Worm (Caenorhabditis elegans): Measurements from ENCODE around the gene cee-1.

cee-1 gene

DNA sequence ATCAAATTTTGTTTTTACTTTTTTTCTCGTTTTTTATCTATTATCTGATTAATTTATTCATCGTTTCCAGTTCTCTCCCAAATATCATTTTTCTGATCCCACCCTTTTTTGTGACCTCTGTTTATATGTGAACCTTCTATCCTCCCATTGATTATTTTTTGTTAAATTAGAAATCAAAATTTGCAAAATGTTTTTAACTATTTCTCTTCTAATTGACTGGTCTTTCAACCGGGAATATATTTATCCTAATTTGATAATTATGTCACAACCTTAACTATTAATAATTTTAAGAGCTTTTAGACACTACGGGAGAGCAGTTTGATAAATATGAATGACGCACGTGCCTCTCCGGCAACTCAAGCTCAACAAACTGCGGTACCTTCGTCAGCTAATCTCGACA is 31.7 kb downstream of the cee-1 start, which contains the start of gene ntl-9:
ntl-9 (plus strand) TSS at position 301 of the 400 bp plus-strand sequence.
- TF ChIP-seq ztf-23 (GFP tag; IDR thresholded peaks at IDR 0.05) (no peak), flt-1 (GFP tag; IDR thresholded peaks at IDR 0.05) (no peak), klf-2 (GFP tag; conservative IDR thresholded peaks at IDR 0.05) (no peak), ztf-29 (GFP tag; IDR thresholded peaks at IDR 0.05) (no peak), med-1 (GFP tag; optimal IDR thresholded peaks at IDR 0.05; ENCODE audit: insufficient read depth) (no peak), ref-1 (GFP tag; conservative IDR thresholded peaks at IDR 0.05) (no peak), tab-1 (GFP tag; IDR thresholded peaks at IDR 0.05) (no peak), T22C8.4 (GFP tag; IDR thresholded peaks at IDR 0.05) (no peak), cog-1 (tag; optimal IDR thresholded peaks at IDR 0.05) (no peak)

DNA sequence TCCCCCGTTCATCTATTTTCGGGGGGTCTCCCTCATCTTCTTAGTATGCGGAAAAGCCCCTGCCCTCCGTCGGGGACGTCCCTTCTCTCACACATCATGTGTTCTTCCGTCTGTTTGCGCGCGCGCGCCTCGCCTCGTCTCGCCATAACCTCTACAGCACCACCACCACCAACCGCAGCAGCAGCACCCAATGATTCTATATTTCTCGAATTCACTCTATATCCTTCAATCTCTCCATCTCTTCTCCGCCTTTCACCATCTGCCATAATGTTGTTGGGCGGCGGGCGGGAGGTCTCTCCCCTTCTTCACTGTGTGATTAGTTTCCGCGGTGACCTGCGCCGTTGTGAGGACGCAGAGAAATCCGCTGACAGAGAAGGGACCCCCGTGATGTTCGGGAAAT is 34.9 kb downstream of the cee-1 start:
- TF ChIP-seq ref-1 (GFP tag; conservative IDR thresholded peaks at IDR 0.05) (0 out of 2 replicates have a peak, but pooled peaks have one; percentile 13), flt-1 (GFP tag; IDR thresholded peaks at IDR 0.05) (peak; percentile 73), cog-1 (tag; optimal IDR thresholded peaks at IDR 0.05) (peak; percentile 56), ztf-29 (GFP tag; IDR thresholded peaks at IDR 0.05) (peak; percentile 38; the same call in 1 of the 2 replicates), ztf-23 (GFP tag; IDR thresholded peaks at IDR 0.05) (peak; percentile 69; the same call in 1 of the 2 replicates), klf-2 (GFP tag; conservative IDR thresholded peaks at IDR 0.05) (no peak), tab-1 (GFP tag; IDR thresholded peaks at IDR 0.05) (0 out of 2 replicates have a peak, but pooled peaks have one; percentile 51), T22C8.4 (GFP tag; IDR thresholded peaks at IDR 0.05) (peak; percentile 12; the same call in 1 of the 2 replicates), med-1 (GFP tag; optimal IDR thresholded peaks at IDR 0.05; ENCODE audit: insufficient read depth) (no peak)

DNA sequence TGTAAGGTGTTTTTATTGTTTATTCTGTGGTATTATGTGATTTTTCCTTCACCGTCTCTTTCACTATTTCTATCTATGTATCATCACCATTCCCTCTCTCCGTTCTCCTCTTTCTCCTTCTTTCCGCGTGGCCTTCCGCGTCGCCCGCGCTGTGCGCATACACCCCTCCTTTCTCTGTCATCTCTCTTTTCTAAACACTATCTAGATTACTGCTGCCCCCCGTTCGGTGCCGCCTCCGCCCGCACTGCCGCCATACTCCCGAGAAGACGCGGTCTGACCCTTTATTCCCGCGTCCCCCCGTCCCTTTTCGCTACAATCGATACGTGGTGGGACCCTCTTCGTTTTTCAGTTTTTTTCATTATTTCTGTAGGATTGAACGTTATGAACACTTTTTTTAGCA is 36.1 kb downstream of the cee-1 start:
- TF ChIP-seq flt-1 (GFP tag; IDR thresholded peaks at IDR 0.05) (peak; percentile 66), ztf-23 (GFP tag; IDR thresholded peaks at IDR 0.05) (0 out of 2 replicates have a peak, but pooled peaks have one; percentile 45), cog-1 (tag; optimal IDR thresholded peaks at IDR 0.05) (no peak)

DNA sequence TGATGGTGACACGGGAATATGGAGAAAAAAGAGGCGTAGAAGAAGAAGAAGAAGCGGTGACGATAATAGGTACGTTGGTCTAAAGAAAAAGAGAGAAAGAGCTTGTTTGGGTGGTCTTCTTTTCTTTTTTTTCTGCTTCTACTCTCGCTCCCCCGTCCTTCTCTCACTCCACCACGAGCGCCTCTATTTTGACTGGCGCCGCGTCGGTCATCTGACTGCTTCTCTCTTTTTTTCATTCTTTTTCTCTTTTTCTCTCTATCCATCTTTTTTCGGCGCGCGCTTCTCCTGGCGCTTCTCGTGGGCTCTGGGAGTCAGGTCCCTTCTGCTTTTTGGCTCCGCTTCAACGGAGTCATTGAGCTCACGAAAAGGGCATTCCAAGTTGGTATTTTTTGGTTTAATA is 37.8 kb downstream of the cee-1 start:
- no peak for TF ChIP-seq ztf-29 (GFP tag; IDR thresholded peaks at IDR 0.05)
- TF ChIP-seq cog-1 (tag; optimal IDR thresholded peaks at IDR 0.05) = no peak
- TF ChIP-seq flt-1 (GFP tag; IDR thresholded peaks at IDR 0.05) = no peak
- TF ChIP-seq ref-1 (GFP tag; conservative IDR thresholded peaks at IDR 0.05) = no peak
- no peak for TF ChIP-seq ztf-23 (GFP tag; IDR thresholded peaks at IDR 0.05)
- TF ChIP-seq T22C8.4 (GFP tag; IDR thresholded peaks at IDR 0.05) = no peak
- TF ChIP-seq tab-1 (GFP tag; IDR thresholded peaks at IDR 0.05) = no peak
- TF ChIP-seq klf-2 (GFP tag; conservative IDR thresholded peaks at IDR 0.05) = no peak
- no peak for TF ChIP-seq med-1 (GFP tag; optimal IDR thresholded peaks at IDR 0.05; ENCODE audit: insufficient read depth)

- TF ChIP-seq flt-1 (GFP tag; IDR thresholded peaks at IDR 0.05) (no peak), klf-2 (GFP tag; conservative IDR thresholded peaks at IDR 0.05) (no peak), ztf-23 (GFP tag; IDR thresholded peaks at IDR 0.05) (no peak)
Observed at ce11 chrIII:4951210-4951609, 38.7 kb downstream of the cee-1 start.

DNA sequence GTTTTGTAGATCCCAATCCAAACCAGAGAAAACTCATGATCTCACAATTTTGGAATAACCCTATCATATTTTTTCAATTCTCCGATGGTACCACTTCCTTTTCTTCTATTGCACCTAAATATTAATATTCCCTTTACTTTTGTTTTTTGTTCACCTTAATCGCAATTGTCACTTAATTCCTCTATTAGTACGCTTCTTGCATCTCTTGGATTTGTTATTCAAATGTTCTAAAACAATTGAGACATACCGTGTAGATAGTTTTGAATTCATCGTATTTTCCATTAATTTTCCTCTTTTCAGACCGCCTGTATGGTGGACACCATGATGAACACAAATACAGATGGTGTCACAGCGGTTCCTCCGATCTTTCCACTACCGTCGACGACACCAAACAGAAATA is 39.3 kb downstream of the cee-1 start, which contains the start of gene flh-2:
flh-2 (plus strand) TSS at position 301 of the 400 bp plus-strand sequence.
- TF ChIP-seq ref-1 (GFP tag; conservative IDR thresholded peaks at IDR 0.05) (no peak), cog-1 (tag; optimal IDR thresholded peaks at IDR 0.05) (no peak), ztf-23 (GFP tag; IDR thresholded peaks at IDR 0.05) (no peak), klf-2 (GFP tag; conservative IDR thresholded peaks at IDR 0.05) (no peak)

DNA sequence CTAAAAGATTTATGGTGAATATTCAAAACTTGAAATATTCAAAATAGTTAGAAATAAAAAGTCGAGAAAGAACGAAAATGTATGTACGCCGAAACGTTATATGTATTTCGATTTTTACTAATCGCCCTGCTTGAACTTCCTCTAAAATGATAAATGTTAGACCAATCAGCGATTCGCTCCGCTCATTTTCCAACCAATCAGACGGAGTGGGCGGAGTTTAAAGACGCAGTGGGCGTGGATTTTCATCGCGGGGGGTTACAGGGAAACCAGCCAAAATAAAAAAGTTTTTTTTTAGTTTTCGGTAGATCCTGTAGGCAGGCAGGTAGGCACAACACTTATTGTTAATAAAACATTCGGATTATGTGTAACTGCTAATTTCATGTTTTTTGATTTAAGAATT is 40.5 kb downstream of the cee-1 start:
- TF ChIP-seq ztf-29 (GFP tag; IDR thresholded peaks at IDR 0.05) = no peak

ce11 chrIII:4956566-4956965 is 44.1 kb downstream of the cee-1 start, which contains the start of gene C26E6.1:
Gene C26E6.1, plus strand, starts transcription at chrIII:4956866.
- no peak for TF ChIP-seq ref-1 (GFP tag; conservative IDR thresholded peaks at IDR 0.05)
- TF ChIP-seq klf-2 (GFP tag; conservative IDR thresholded peaks at IDR 0.05) = no peak
- no peak for TF ChIP-seq ztf-29 (GFP tag; IDR thresholded peaks at IDR 0.05)
- TF ChIP-seq tab-1 (GFP tag; IDR thresholded peaks at IDR 0.05) = no peak
- TF ChIP-seq cog-1 (tag; optimal IDR thresholded peaks at IDR 0.05) = no peak
- no peak for TF ChIP-seq med-1 (GFP tag; optimal IDR thresholded peaks at IDR 0.05; ENCODE audit: insufficient read depth)
- TF ChIP-seq flt-1 (GFP tag; IDR thresholded peaks at IDR 0.05) = no peak
- TF ChIP-seq ztf-23 (GFP tag; IDR thresholded peaks at IDR 0.05) = no peak

DNA sequence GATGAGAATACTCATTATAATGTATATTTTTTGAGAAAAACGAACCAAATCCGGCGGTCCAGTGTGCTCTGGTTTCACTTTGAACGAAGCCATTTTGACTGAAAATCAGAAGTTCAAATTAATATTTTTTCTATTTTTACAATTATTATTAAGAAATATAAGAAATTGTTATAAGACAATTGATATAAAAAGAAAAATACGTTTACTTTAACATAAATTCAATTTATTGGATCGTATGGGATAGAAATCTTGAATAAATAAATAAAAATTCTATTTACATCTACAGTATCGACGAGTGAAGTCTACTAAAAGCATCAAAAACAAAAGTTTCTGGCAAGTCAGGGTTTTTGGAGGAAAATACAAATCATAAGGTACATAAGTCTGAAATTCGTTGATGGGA is 47.7 kb downstream of the cee-1 start, which contains the start of gene C27F2.4:
C27F2.4 (minus strand) TSS at position 101 of the 400 bp plus-strand sequence.
- no peak for TF ChIP-seq cog-1 (tag; optimal IDR thresholded peaks at IDR 0.05)
- TF ChIP-seq klf-2 (GFP tag; conservative IDR thresholded peaks at IDR 0.05) = no peak
- TF ChIP-seq tab-1 (GFP tag; IDR thresholded peaks at IDR 0.05) = no peak
- no peak for TF ChIP-seq T22C8.4 (GFP tag; IDR thresholded peaks at IDR 0.05)
- TF ChIP-seq ztf-29 (GFP tag; IDR thresholded peaks at IDR 0.05) = no peak
- no peak for TF ChIP-seq ztf-23 (GFP tag; IDR thresholded peaks at IDR 0.05)
- TF ChIP-seq med-1 (GFP tag; optimal IDR thresholded peaks at IDR 0.05; ENCODE audit: insufficient read depth) = no peak
- no peak for TF ChIP-seq ref-1 (GFP tag; conservative IDR thresholded peaks at IDR 0.05)
- TF ChIP-seq flt-1 (GFP tag; IDR thresholded peaks at IDR 0.05) = no peak

ce11 chrIII:4961281-4961680 is 48.8 kb downstream of the cee-1 start:
- TF ChIP-seq tab-1 (GFP tag; IDR thresholded peaks at IDR 0.05) (no peak), ref-1 (GFP tag; conservative IDR thresholded peaks at IDR 0.05) (no peak), ztf-29 (GFP tag; IDR thresholded peaks at IDR 0.05) (no peak), cog-1 (tag; optimal IDR thresholded peaks at IDR 0.05) (no peak), T22C8.4 (GFP tag; IDR thresholded peaks at IDR 0.05) (no peak)

DNA sequence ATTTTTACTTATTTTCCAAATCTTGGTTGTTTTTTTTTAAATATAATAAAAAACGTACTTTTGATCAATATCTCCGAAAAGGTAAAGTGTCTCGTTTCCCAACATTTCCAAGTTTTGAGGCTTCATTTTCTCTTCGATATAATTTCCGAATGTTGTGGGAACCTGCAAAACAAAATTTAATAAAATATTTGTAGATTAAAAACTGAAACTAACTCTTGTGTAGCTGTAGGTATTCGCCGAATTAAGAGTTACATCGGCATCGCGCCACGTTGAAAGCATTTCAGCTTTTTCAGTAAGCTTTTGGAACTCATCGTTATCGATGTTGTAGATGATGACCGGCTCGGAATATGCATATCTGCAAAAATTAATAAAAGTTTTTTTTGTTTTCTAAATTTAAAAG is 49.9 kb downstream of the cee-1 start, which contains the start of gene vps-22:
vps-22 (minus strand) TSS at position 101 of the 400 bp plus-strand sequence.
- TF ChIP-seq T22C8.4 (GFP tag; IDR thresholded peaks at IDR 0.05) (no peak), cog-1 (tag; optimal IDR thresholded peaks at IDR 0.05) (no peak), tab-1 (GFP tag; IDR thresholded peaks at IDR 0.05) (no peak), ref-1 (GFP tag; conservative IDR thresholded peaks at IDR 0.05) (no peak), flt-1 (GFP tag; IDR thresholded peaks at IDR 0.05) (no peak)
